Fruit fly (Drosophila melanogaster) whole organism, adult: Measurements from ENCODE around the gene Acp1.

Source experiments
- Mnt ChIP-seq: fragments of 200-800 bp; sonication (Bioruptor generic); optimal IDR thresholded peaks from 2 replicates; lab custom pipeline; 2016; ENCODE audit warnings: missing biosample characterization, mild to moderate bottlenecking, missing genetic modification characterization
- cic ChIP-seq: fragments of 200-800 bp; sonication (Bioruptor generic); optimal IDR thresholded peaks from 2 replicates; lab custom pipeline; 2017; ENCODE audit warnings: missing biosample characterization, mild to moderate bottlenecking, missing genetic modification characterization, moderate library complexity

DNA sequence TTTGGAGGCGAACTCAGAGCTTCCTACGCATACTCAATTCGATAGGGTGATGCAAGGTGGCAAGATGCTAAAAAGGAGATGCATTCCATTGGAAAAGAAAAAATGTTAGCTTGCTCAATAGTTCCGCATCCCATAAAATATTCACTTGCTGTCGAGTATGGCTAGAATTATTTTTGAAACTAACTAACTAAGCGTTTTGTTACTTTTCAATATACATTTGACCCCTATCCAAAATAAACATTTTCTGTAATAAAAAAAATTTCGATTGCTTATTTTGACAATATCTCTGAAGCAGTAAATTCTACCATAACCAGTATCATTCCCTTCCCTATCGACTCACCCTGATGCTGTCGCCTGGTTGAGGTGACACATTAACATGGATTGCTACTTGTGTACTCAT is 37.8 kb downstream of the Acp1 start:
- TF ChIP-seq cic (GFP tag; lab: Kevin White, UChicago) (no peak), Mnt (no peak)
